Fruit fly (Drosophila melanogaster) whole organism, embryonic: Measurements from ENCODE around the gene Myo28B1.

Experiments used
- CG10147 ChIP-seq: fragments of 200-800 bp; sonication (Bioruptor generic); optimal IDR thresholded peaks from 2 replicates; lab custom pipeline; 2019; ENCODE audit warnings: missing biosample characterization, mild to moderate bottlenecking, missing genetic modification characterization, moderate library complexity
- CG11093 ChIP-seq: fragments of 200-800 bp; sonication (Bioruptor generic); IDR thresholded peaks from 3 replicates; pipeline ENCODE4 v1.3.6; 2022; ENCODE audit warnings: missing biosample characterization, missing genetic modification characterization
- CG12299 ChIP-seq: fragments of 200-800 bp; sonication (Bioruptor generic); optimal IDR thresholded peaks from 2 replicates; lab custom pipeline; 2018; ENCODE audit warnings: missing biosample characterization, mild to moderate bottlenecking, missing genetic modification characterization
- CG13424 ChIP-seq: fragments of 200-800 bp; sonication (Bioruptor generic); optimal IDR thresholded peaks from 2 replicates; lab custom pipeline; 2019; ENCODE audit warnings: missing biosample characterization, mild to moderate bottlenecking, missing genetic modification characterization, moderate library complexity
- CG14710 ChIP-seq: fragments of 200-800 bp; sonication (Bioruptor generic); optimal IDR thresholded peaks from 3 replicates; lab custom pipeline; 2019; ENCODE audit warnings: missing biosample characterization, mild to moderate bottlenecking, missing genetic modification characterization, moderate library complexity
- CG15479 ChIP-seq: fragments of 200-800 bp; sonication (Bioruptor generic); optimal IDR thresholded peaks from 3 replicates; lab custom pipeline; 2019; ENCODE audit warnings: missing biosample characterization, mild to moderate bottlenecking, missing genetic modification characterization, moderate library complexity
- CG15514 ChIP-seq: fragments of 200-800 bp; sonication (Bioruptor generic); optimal IDR thresholded peaks from 3 replicates; lab custom pipeline; 2017; ENCODE audit warnings: missing biosample characterization, missing genetic modification characterization, mild to moderate bottlenecking, moderate library complexity, missing genetic modification reagents
- CG17328 ChIP-seq: fragments of 200-800 bp; sonication (Bioruptor generic); IDR thresholded peaks from 2 replicates; pipeline ENCODE4 v1.3.6; 2022; ENCODE audit warnings: missing biosample characterization, missing genetic modification characterization
- CG17361 ChIP-seq: fragments of 200-800 bp; sonication (Bioruptor generic); IDR thresholded peaks from 3 replicates; pipeline ENCODE4 v1.3.6; 2022; ENCODE audit warnings: missing biosample characterization, missing genetic modification characterization
- CG18262 ChIP-seq: fragments of 200-800 bp; optimal IDR thresholded peaks from 3 replicates; lab custom pipeline; 2019; ENCODE audit warnings: missing biosample characterization, mild to moderate bottlenecking, missing genetic modification characterization, moderate library complexity
- CG18764 ChIP-seq: fragments of 200-800 bp; sonication (Bioruptor generic); optimal IDR thresholded peaks from 3 replicates; lab custom pipeline; 2016; ENCODE audit warnings: missing biosample characterization, missing genetic modification characterization
- CG2712 ChIP-seq: fragments of 200-800 bp; optimal IDR thresholded peaks from 3 replicates; lab custom pipeline; 2019; ENCODE audit warnings: missing biosample characterization, mild to moderate bottlenecking, missing genetic modification characterization, moderate library complexity
- CG34376 ChIP-seq: fragments of 200-800 bp; sonication (Bioruptor generic); optimal IDR thresholded peaks from 2 replicates; lab custom pipeline; 2018; ENCODE audit warnings: missing biosample characterization, mild to moderate bottlenecking, missing genetic modification characterization
- CG34422 ChIP-seq: fragments of 200-800 bp; sonication (Bioruptor generic); IDR thresholded peaks from 3 replicates; pipeline ENCODE4 v1.3.6; 2022; ENCODE audit warnings: missing biosample characterization, missing genetic modification characterization
- CG4282 ChIP-seq: fragments of 200-800 bp; sonication (Bioruptor generic); optimal IDR thresholded peaks from 2 replicates; lab custom pipeline; 2016; ENCODE audit warnings: missing biosample characterization, missing genetic modification characterization
- CG6272 ChIP-seq: fragments of 200-800 bp; sonication (Bioruptor generic); IDR thresholded peaks from 2 replicates; pipeline ENCODE4 v1.3.6; 2022; ENCODE audit warnings: missing biosample characterization, missing genetic modification characterization
- CG7786 ChIP-seq: fragments of 200-800 bp; sonication (Bioruptor generic); optimal IDR thresholded peaks from 2 replicates; lab custom pipeline; 2016; ENCODE audit warnings: missing biosample characterization, missing genetic modification characterization
- CG7839 ChIP-seq: fragments of 200-800 bp; sonication (Bioruptor generic); optimal IDR thresholded peaks from 3 replicates; lab custom pipeline; 2018; ENCODE audit warnings: missing biosample characterization, mild to moderate bottlenecking, missing genetic modification characterization, moderate library complexity
- CG9727 ChIP-seq: fragments of 200-800 bp; sonication (Bioruptor generic); optimal IDR thresholded peaks from 3 replicates; lab custom pipeline; 2017; ENCODE audit warnings: missing biosample characterization, mild to moderate bottlenecking, missing genetic modification characterization
- CG9876 ChIP-seq: fragments of 200-800 bp; sonication (Bioruptor generic); optimal IDR thresholded peaks from 2 replicates; lab custom pipeline; 2016; ENCODE audit warnings: missing biosample characterization, missing genetic modification characterization
- CG9932 ChIP-seq: fragments of 200-800 bp; sonication (Bioruptor generic); IDR thresholded peaks from 2 replicates; pipeline ENCODE4 v1.3.6; 2022; ENCODE audit warnings: missing biosample characterization, missing genetic modification characterization
- Dref ChIP-seq: fragments of 200-800 bp; sonication (Bioruptor generic); IDR thresholded peaks from 2 replicates; pipeline ENCODE4 v1.3.6; 2022; ENCODE audit warnings: missing biosample characterization, missing genetic modification characterization
- Fer1 ChIP-seq: fragments of 200-800 bp; sonication (Bioruptor generic); optimal IDR thresholded peaks from 2 replicates; lab custom pipeline; 2017; ENCODE audit warnings: missing biosample characterization, mild to moderate bottlenecking, missing genetic modification characterization
- H15 ChIP-seq: fragments of 200-800 bp; sonication (Bioruptor generic); IDR thresholded peaks from 3 replicates; pipeline ENCODE4 v1.3.6; 2022; ENCODE audit warnings: missing biosample characterization, missing genetic modification characterization
- HLH3B ChIP-seq: fragments of 200-800 bp; sonication (Bioruptor generic); IDR thresholded peaks from 2 replicates; pipeline ENCODE4 v1.3.6; 2022; ENCODE audit warnings: missing biosample characterization, missing genetic modification characterization
- Kr ChIP-seq: fragments of 200-800 bp; sonication (Bioruptor generic); optimal IDR thresholded peaks from 2 replicates; lab custom pipeline; 2017; ENCODE audit warnings: missing biosample characterization, mild to moderate bottlenecking, missing genetic modification characterization
- NFAT ChIP-seq: fragments of 200-800 bp; sonication (Bioruptor generic); IDR thresholded peaks from 2 replicates; pipeline ENCODE4 v1.3.6; 2022; ENCODE audit warnings: missing biosample characterization, missing genetic modification characterization
- Opbp ChIP-seq: fragments of 200-800 bp; sonication (Bioruptor generic); IDR thresholded peaks from 3 replicates; pipeline ENCODE4 v1.3.6; 2022; ENCODE audit warnings: missing biosample characterization, missing genetic modification characterization; ENCODE audit not compliant: partially characterized antibody
- Pdp1 ChIP-seq, 2 experiments: fragments of 200-800 bp; sonication (Bioruptor generic); optimal IDR thresholded peaks; 3 replicates each; lab custom pipeline; 2016; ENCODE audit warnings: missing biosample characterization in 2 of 2, missing genetic modification characterization in 2 of 2, mild to moderate bottlenecking in 1 of 2, moderate library complexity in 1 of 2
- az2 ChIP-seq: fragments of 200-800 bp; sonication (Bioruptor generic); optimal IDR thresholded peaks from 3 replicates; lab custom pipeline; 2016; ENCODE audit warnings: missing biosample characterization, missing genetic modification characterization
- bab2 ChIP-seq: fragments of 200-800 bp; sonication (Bioruptor generic); optimal IDR thresholded peaks from 2 replicates; lab custom pipeline; 2016; ENCODE audit warnings: missing biosample characterization, missing genetic modification characterization
- cad ChIP-seq: fragments of >200 bp; optimal IDR thresholded peaks from 2 replicates; lab custom pipeline; 2017; ENCODE audit warnings: missing biosample characterization, missing genetic modification characterization
- ewg ChIP-seq: fragments of 200-800 bp; sonication (Bioruptor generic); optimal IDR thresholded peaks from 3 replicates; lab custom pipeline; 2017; ENCODE audit warnings: mild to moderate bottlenecking, missing biosample characterization, missing genetic modification reagents, missing genetic modification characterization
- exex ChIP-seq: fragments of 200-800 bp; sonication (Bioruptor generic); optimal IDR thresholded peaks from 4 replicates; lab custom pipeline; 2018; ENCODE audit warnings: missing biosample characterization, mild to moderate bottlenecking, missing genetic modification characterization, moderate library complexity
- fd96Cb ChIP-seq: fragments of 200-800 bp; sonication (Bioruptor generic); optimal IDR thresholded peaks from 2 replicates; lab custom pipeline; 2018; ENCODE audit warnings: missing biosample characterization, mild to moderate bottlenecking, missing genetic modification characterization, moderate library complexity
- grn ChIP-seq: fragments of 200-800 bp; sonication (Bioruptor generic); optimal IDR thresholded peaks from 3 replicates; lab custom pipeline; 2017; ENCODE audit warnings: missing biosample characterization, missing genetic modification characterization
- gsb ChIP-seq: fragments of 200-800 bp; sonication (Bioruptor generic); IDR thresholded peaks from 2 replicates; pipeline ENCODE4 v1.3.6; 2022; ENCODE audit warnings: missing biosample characterization, missing genetic modification characterization
- h ChIP-seq: fragments of >200 bp; optimal IDR thresholded peaks from 2 replicates; lab custom pipeline; 2017
- lilli ChIP-seq: fragments of 200-800 bp; sonication (Bioruptor generic); optimal IDR thresholded peaks from 3 replicates; lab custom pipeline; 2016; ENCODE audit warnings: missing biosample characterization, missing genetic modification characterization
- otp ChIP-seq: fragments of 200-800 bp; sonication (Bioruptor generic); IDR thresholded peaks from 3 replicates; pipeline ENCODE4, ENCODE4 v1.3.6; 2022; ENCODE audit warnings: missing biosample characterization, missing genetic modification characterization
- phol ChIP-seq: fragments of 200-800 bp; sonication (Bioruptor generic); optimal IDR thresholded peaks from 3 replicates; lab custom pipeline; 2018; ENCODE audit warnings: missing biosample characterization, mild to moderate bottlenecking, missing genetic modification characterization, moderate library complexity
- prd ChIP-seq, 3 experiments: fragments of >200 bp in 2 of 3; fragments of 200-800 bp in 1 of 3; sonication (Bioruptor generic) in 1 of 3; optimal IDR thresholded peaks in 2 of 3; IDR thresholded peaks in 1 of 3; 2 replicates in 2 of 3; 3 replicates in 1 of 3; pipeline versions ENCODE4 v1.3.6 to Lab custom; 2017 to 2022; ENCODE audit warnings: missing biosample characterization in 1 of 3, missing genetic modification characterization in 1 of 3
- pros ChIP-seq: fragments of 200-800 bp; sonication (Bioruptor generic); optimal IDR thresholded peaks from 3 replicates; lab custom pipeline; 2019; ENCODE audit warnings: missing biosample characterization, mild to moderate bottlenecking, missing genetic modification characterization, moderate library complexity
- run ChIP-seq: fragments of 200-800 bp; sonication (Bioruptor generic); optimal IDR thresholded peaks from 3 replicates; lab custom pipeline; 2018; ENCODE audit warnings: missing biosample characterization, mild to moderate bottlenecking, missing genetic modification characterization
- schlank ChIP-seq: fragments of 200-800 bp; sonication (Bioruptor generic); optimal IDR thresholded peaks from 2 replicates; lab custom pipeline; 2018; ENCODE audit warnings: missing biosample characterization, mild to moderate bottlenecking, missing genetic modification characterization
- sens ChIP-seq: fragments of 200-800 bp; sonication (Bioruptor generic); peaks from one replicate; lab custom pipeline; 2016; ENCODE audit warnings: missing biosample characterization, missing genetic modification characterization
- sqz ChIP-seq: fragments of 200-800 bp; sonication (Bioruptor generic); optimal IDR thresholded peaks from 3 replicates; lab custom pipeline; 2018; ENCODE audit warnings: missing biosample characterization, mild to moderate bottlenecking, missing genetic modification characterization
- sug ChIP-seq: fragments of 200-800 bp; optimal IDR thresholded peaks from 2 replicates; lab custom pipeline; 2019; ENCODE audit warnings: missing biosample characterization, mild to moderate bottlenecking, missing genetic modification characterization, moderate library complexity
- ttk ChIP-seq: fragments of 200-800 bp; sonication (Bioruptor generic); IDR thresholded peaks from 2 replicates; pipeline ENCODE4 v2.1.2; 2022; ENCODE audit warnings: missing biosample characterization, missing genetic modification characterization
- zf30C ChIP-seq: fragments of 200-800 bp; sonication (Bioruptor generic); optimal IDR thresholded peaks from 3 replicates; lab custom pipeline; 2018; ENCODE audit warnings: missing biosample characterization, mild to moderate bottlenecking, missing genetic modification characterization

Myo28B1 gene

DNA sequence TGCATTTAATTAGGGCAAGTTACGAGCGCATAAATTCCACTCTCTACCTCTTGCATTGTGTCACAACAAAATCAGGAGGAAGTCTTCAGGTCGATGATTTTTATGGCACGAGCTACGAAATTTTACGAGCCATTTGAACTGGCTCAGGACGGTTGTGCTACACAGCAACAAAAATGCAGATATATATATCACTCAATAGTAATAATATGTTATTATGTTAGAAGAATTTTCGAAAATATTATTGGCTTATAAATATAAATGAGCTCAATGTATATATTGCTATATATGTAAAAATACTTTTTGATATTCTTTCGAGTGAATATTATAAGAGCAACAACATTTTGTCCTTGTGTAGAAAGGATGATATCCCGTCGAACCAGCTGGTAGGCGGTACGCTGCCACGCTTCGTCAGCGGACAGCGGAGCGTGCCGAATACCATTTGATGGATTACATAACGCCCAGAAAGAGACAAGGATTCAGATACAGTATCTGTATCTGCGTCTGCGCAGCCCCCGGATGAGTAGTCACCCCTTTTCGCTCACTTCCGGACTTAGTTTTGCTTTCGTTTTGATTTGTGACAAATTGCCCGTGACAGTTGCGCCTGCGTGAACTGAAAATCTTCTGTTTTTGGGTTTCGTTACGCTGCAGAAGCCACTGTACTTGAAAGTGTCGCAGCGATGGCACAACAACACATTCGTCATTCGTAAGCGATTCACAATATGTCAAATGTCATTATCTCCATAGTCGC is 41.6 kb upstream of the Myo28B1 start (continued):
- TF ChIP-seq CG17328 (GFP tag; lab: Robert Waterston, UW) (no peak), H15 (GFP tag; lab: Robert Waterston, UW) (0 out of 3 replicates have a peak, but pooled peaks have one; percentile 29), CG15479 (GFP tag; lab: Kevin White, UChicago) (no peak), CG9727 (GFP tag; lab: Kevin White, UChicago) (peak; percentile 69), CG18764 (no peak), CG7839 (tag; lab: Kevin White, UChicago) (peak; percentile 25), CG7786 (GFP tag; lab: Kevin White, UChicago) (no peak), lilli (GFP tag; lab: Kevin White, UChicago) (no peak), bab2 (GFP tag; lab: Kevin White, UChicago) (no peak), phol (tag; lab: Kevin White, UChicago) (peak; percentile 9), schlank (tag; lab: Kevin White, UChicago) (no peak), ewg (GFP tag; lab: Kevin White, UChicago) (peak; percentile 35), CG15514 (GFP tag; lab: Kevin White, UChicago) (no peak), CG34422 (GFP tag; lab: Robert Waterston, UW) (no peak), run (tag; lab: Kevin White, UChicago) (no peak), CG12299 (tag; lab: Kevin White, UChicago) (no peak), CG34376 (no peak), gsb (GFP tag; lab: Robert Waterston, UW) (no peak), CG14710 (tag; lab: Kevin White, UChicago) (peak; percentile 8), sqz (GFP tag; lab: Kevin White, UChicago) (no peak), h (lab: Kevin White, UChicago) (no peak), Kr (GFP tag; lab: Kevin White, UChicago) (peak; percentile 57), cad (GFP tag; lab: Kevin White, UChicago) (peak; percentile 24), HLH3B (GFP tag; lab: Robert Waterston, UW) (0 out of 2 replicates have a peak, but pooled peaks have one; percentile 10), CG18262 (tag; lab: Kevin White, UChicago) (peak; percentile 47), prd (optimal IDR thresholded peaks at IDR 0.05; lab: Kevin White, UChicago) (no peak), prd (GFP tag; IDR thresholded peaks at IDR 0.05; lab: Robert Waterston, UW) (peak; percentile 61; the same call in 2 of the 3 replicates), Dref (GFP tag; lab: Robert Waterston, UW) (no peak), CG9876 (GFP tag; lab: Kevin White, UChicago) (no peak), CG2712 (tag; lab: Kevin White, UChicago) (peak; percentile 52), sug (tag; lab: Kevin White, UChicago) (no peak), Opbp (no peak), CG9932 (GFP tag; lab: Robert Waterston, UW) (no peak), CG4282 (no peak), CG11093 (GFP tag; lab: Robert Waterston, UW) (no peak), zf30C (peak; percentile 64), pros (GFP tag; lab: Kevin White, UChicago) (peak; percentile 26), CG6272 (GFP tag; lab: Robert Waterston, UW) (no peak), sens (GFP tag; lab: Kevin White, UChicago) (no peak), Fer1 (GFP tag; lab: Kevin White, UChicago) (no peak), ttk (GFP tag; lab: Robert Waterston, UW) (no peak), NFAT (GFP tag; lab: Robert Waterston, UW) (no peak), exex (tag; lab: Kevin White, UChicago) (no peak), otp (GFP tag; lab: Robert Waterston, UW) (no peak), az2 (GFP tag; lab: Kevin White, UChicago) (no peak), CG17361 (GFP tag; lab: Robert Waterston, UW) (0 out of 3 replicates have a peak, but pooled peaks have one; percentile 13), grn (GFP tag; lab: Kevin White, UChicago) (no peak), Pdp1 (GFP tag; optimal IDR thresholded peaks at IDR 0.05; lab: Kevin White, UChicago) (peak in 1 of 2 experiments; percentile 70), fd96Cb (tag; lab: Kevin White, UChicago) (no peak), CG13424 (tag; lab: Kevin White, UChicago) (no peak), CG10147 (no peak)
